Worm (Caenorhabditis elegans) whole organism, L1 larva: ENCODE data around the gene B0280.2.

Source experiments
- C34B4.2 ChIP-seq: sonication (generic microtip); optimal IDR thresholded peaks from 2 replicates; lab custom pipeline; 2017; ENCODE audit warnings: mild to moderate bottlenecking, missing genetic modification characterization, missing compliant biosample characterization
- F16B12.6 ChIP-seq: fragments of 150-350 bp; optimal IDR thresholded peaks from 2 replicates; lab custom pipeline; 2014; ENCODE audit warnings: missing biosample characterization, missing genetic modification characterization
- aha-1 ChIP-seq: fragments of 150-350 bp; optimal IDR thresholded peaks from 2 replicates; lab custom pipeline; 2014; ENCODE audit warnings: missing biosample characterization, missing genetic modification characterization
- alr-1 ChIP-seq: fragments of 200-800 bp; sonication (Bioruptor generic); optimal IDR thresholded peaks from 2 replicates; lab custom pipeline; 2018; ENCODE audit warnings: borderline replicate concordance, mild to moderate bottlenecking, missing genetic modification characterization, missing compliant biosample characterization
- ama-1 ChIP-seq: fragments of 150-350 bp; optimal IDR thresholded peaks from 2 replicates; lab custom pipeline; 2014
- ceh-8 ChIP-seq: fragments of 200-800 bp; sonication (Bioruptor generic); optimal IDR thresholded peaks from 2 replicates; lab custom pipeline; 2018; ENCODE audit warnings: mild to moderate bottlenecking, missing genetic modification characterization, moderate library complexity, missing compliant biosample characterization
- ceh-82 ChIP-seq, 3 experiments: fragments of 150-350 bp in 1 of 3; sonication (generic microtip) in 2 of 3; optimal IDR thresholded peaks; 2 replicates each; lab custom pipeline; 2014 to 2017; ENCODE audit warnings: missing biosample characterization in 3 of 3, missing genetic modification characterization in 3 of 3
- ceh-88 ChIP-seq: fragments of 200-800 bp; sonication (Bioruptor generic); IDR thresholded peaks from 2 replicates; pipeline ENCODE4 v1.3.6; 2022; ENCODE audit warnings: missing genetic modification characterization, missing compliant biosample characterization
- dpl-1 ChIP-seq, 3 experiments: fragments of 150-350 bp in 2 of 3; sonication (generic microtip) in 1 of 3; optimal IDR thresholded peaks; 2 replicates each; lab custom pipeline; 2014 to 2017; ENCODE audit warnings: missing biosample characterization in 3 of 3, missing genetic modification characterization in 3 of 3, missing genetic modification reagents in 3 of 3
- dsc-1 ChIP-seq: sonication (generic microtip); optimal IDR thresholded peaks from 2 replicates; lab custom pipeline; 2016; ENCODE audit warnings: mild to moderate bottlenecking, missing genetic modification characterization, missing compliant biosample characterization
- efl-1 ChIP-seq, 4 experiments: fragments of 150-350 bp; optimal IDR thresholded peaks in 3 of 4; peaks in 1 of 4; 1 replicate in 1 of 4; 2 replicates in 3 of 4; lab custom pipeline; 2014; ENCODE audit warnings: missing biosample characterization in 2 of 4, missing genetic modification characterization in 2 of 4, missing genetic modification reagents in 2 of 4
- efl-3 ChIP-seq: fragments of 200-800 bp; sonication (Bioruptor generic); optimal IDR thresholded peaks from 2 replicates; lab custom pipeline; 2018; ENCODE audit warnings: mild to moderate bottlenecking, missing genetic modification characterization, missing compliant biosample characterization
- egl-13 ChIP-seq: sonication (generic microtip); optimal IDR thresholded peaks from 2 replicates; lab custom pipeline; 2016; ENCODE audit warnings: missing genotype, missing genetic modification reagents, missing genetic modification characterization, missing compliant biosample characterization
- elt-2 ChIP-seq: sonication (generic microtip); optimal IDR thresholded peaks from 2 replicates; lab custom pipeline; 2016; ENCODE audit warnings: missing genetic modification characterization, mild to moderate bottlenecking, inconsistent platforms, missing compliant biosample characterization, missing genetic modification reagents
- elt-3 ChIP-seq, 6 experiments: fragments of 150-350 bp in 1 of 6; sonication (generic microtip); optimal IDR thresholded peaks; 2 replicates each; lab custom pipeline; 2017 to 2018; ENCODE audit warnings: missing biosample characterization in 6 of 6, missing genetic modification characterization in 6 of 6, inconsistent platforms in 1 of 6
- ets-5 ChIP-seq: fragments of 200-800 bp; sonication (Bioruptor generic); IDR thresholded peaks from 2 replicates; pipeline ENCODE4 v1.3.6; 2022; ENCODE audit warnings: missing genetic modification characterization, missing compliant biosample characterization
- fkh-10 ChIP-seq: sonication (generic microtip); optimal IDR thresholded peaks from 2 replicates; lab custom pipeline; 2017; ENCODE audit warnings: missing biosample characterization, missing genetic modification reagents, missing genetic modification characterization
- fkh-4 ChIP-seq: sonication (generic microtip); optimal IDR thresholded peaks from 2 replicates; lab custom pipeline; 2016; ENCODE audit warnings: missing compliant biosample characterization, missing genetic modification characterization, borderline replicate concordance
- fos-1 ChIP-seq: fragments of 150-350 bp; optimal IDR thresholded peaks from 2 replicates; lab custom pipeline; 2014; ENCODE audit warnings: missing biosample characterization, missing genetic modification characterization
- hlh-17 ChIP-seq: fragments of 200-800 bp; sonication (Bioruptor generic); optimal IDR thresholded peaks from 2 replicates; lab custom pipeline; 2018; ENCODE audit warnings: missing genetic modification characterization, mild to moderate bottlenecking, missing compliant biosample characterization, moderate library complexity, borderline replicate concordance
- hlh-4 ChIP-seq: sonication (generic microtip); optimal IDR thresholded peaks from 2 replicates; lab custom pipeline; 2016; ENCODE audit warnings: mild to moderate bottlenecking, missing genetic modification characterization, missing compliant biosample characterization
- hpl-2 ChIP-seq: fragments of 150-350 bp; optimal IDR thresholded peaks from 2 replicates; lab custom pipeline; 2014; ENCODE audit warnings: missing biosample characterization, missing genetic modification reagents, missing genetic modification characterization
- isw-1 ChIP-seq: fragments of 200-800 bp; sonication (Bioruptor generic); IDR thresholded peaks from 2 replicates; pipeline ENCODE4 v1.3.6; 2022; ENCODE audit warnings: missing genetic modification characterization, missing compliant biosample characterization
- jun-1 ChIP-seq: fragments of 150-350 bp; optimal IDR thresholded peaks from 2 replicates; lab custom pipeline; 2014; ENCODE audit warnings: missing biosample characterization, missing genetic modification reagents, missing genetic modification characterization
- lin-13 ChIP-seq: fragments of 150-350 bp; optimal IDR thresholded peaks from 2 replicates; lab custom pipeline; 2014; ENCODE audit warnings: missing biosample characterization, missing genetic modification reagents, missing genetic modification characterization
- lin-14 ChIP-seq: fragments of 200-800 bp; sonication (Bioruptor generic); optimal IDR thresholded peaks from 2 replicates; lab custom pipeline; 2018; ENCODE audit warnings: mild to moderate bottlenecking, missing genetic modification characterization, moderate library complexity, missing compliant biosample characterization
- lin-15B ChIP-seq: fragments of 150-350 bp; sonication (generic microtip); optimal IDR thresholded peaks from 3 replicates; lab custom pipeline; 2014; ENCODE audit warnings: missing biosample characterization, missing genetic modification characterization
- lir-3 ChIP-seq: sonication (generic microtip); optimal IDR thresholded peaks from 2 replicates; lab custom pipeline; 2016; ENCODE audit warnings: mild to moderate bottlenecking, missing genetic modification characterization, moderate library complexity, missing compliant biosample characterization; ENCODE audit not compliant: poor library complexity
- mab-9 ChIP-seq: fragments of 200-800 bp; sonication (Bioruptor generic); IDR thresholded peaks from 2 replicates; pipeline ENCODE4 v1.3.6; 2022; ENCODE audit warnings: missing genetic modification reagents, missing genetic modification characterization, missing compliant biosample characterization
- mef-2 ChIP-seq: fragments of 150-350 bp; optimal IDR thresholded peaks from 2 replicates; lab custom pipeline; 2014; ENCODE audit warnings: missing biosample characterization, missing genetic modification characterization
- mep-1 ChIP-seq: fragments of 150-350 bp; optimal IDR thresholded peaks from 2 replicates; lab custom pipeline; 2014; ENCODE audit warnings: missing biosample characterization, missing genetic modification characterization
- nhr-11 ChIP-seq: fragments of 150-350 bp; optimal IDR thresholded peaks from 2 replicates; lab custom pipeline; 2014; ENCODE audit warnings: missing biosample characterization, missing genetic modification characterization
- nhr-12 ChIP-seq: sonication (generic microtip); optimal IDR thresholded peaks from 2 replicates; lab custom pipeline; 2017; ENCODE audit warnings: missing biosample characterization, missing genetic modification characterization
- nhr-19 ChIP-seq: fragments of 200-800 bp; sonication (Bioruptor generic); conservative IDR thresholded peaks from 2 replicates; pipeline ENCODE4 v1.3.6; 2022; ENCODE audit warnings: missing genetic modification characterization, missing compliant biosample characterization
- nhr-20 ChIP-seq: sonication (generic microtip); optimal IDR thresholded peaks from 2 replicates; lab custom pipeline; 2016; ENCODE audit warnings: mild to moderate bottlenecking, missing genetic modification characterization, missing compliant biosample characterization
- nhr-28 ChIP-seq: fragments of 150-350 bp; optimal IDR thresholded peaks from 2 replicates; lab custom pipeline; 2014; ENCODE audit warnings: missing biosample characterization, missing genetic modification characterization
- nhr-76 ChIP-seq: sonication (generic microtip); optimal IDR thresholded peaks from 2 replicates; lab custom pipeline; 2017; ENCODE audit warnings: missing biosample characterization, missing genetic modification characterization
- nhr-77 ChIP-seq: fragments of 150-350 bp; optimal IDR thresholded peaks from 2 replicates; lab custom pipeline; 2014; ENCODE audit warnings: missing biosample characterization, missing genetic modification characterization
- nhr-84 ChIP-seq: sonication (generic microtip); optimal IDR thresholded peaks from 2 replicates; lab custom pipeline; 2017; ENCODE audit warnings: missing biosample characterization, missing genetic modification characterization
- nhr-90 ChIP-seq: sonication (generic microtip); optimal IDR thresholded peaks from 2 replicates; lab custom pipeline; 2016; ENCODE audit warnings: mild to moderate bottlenecking, missing genetic modification characterization, missing compliant biosample characterization; ENCODE audit not compliant: poor library complexity
- pqm-1 ChIP-seq: sonication (generic microtip); optimal IDR thresholded peaks from 3 replicates; lab custom pipeline; 2017; ENCODE audit warnings: missing biosample characterization, missing genetic modification characterization
- sox-4 ChIP-seq: sonication (generic microtip); optimal IDR thresholded peaks from 2 replicates; lab custom pipeline; 2016; ENCODE audit warnings: missing genetic modification characterization, missing compliant biosample characterization
- sptf-1 ChIP-seq: fragments of 150-350 bp; optimal IDR thresholded peaks from 2 replicates; lab custom pipeline; 2014; ENCODE audit warnings: missing biosample characterization, missing genetic modification characterization
- swsn-7 ChIP-seq: sonication (generic microtip); optimal IDR thresholded peaks from 2 replicates; lab custom pipeline; 2016; ENCODE audit warnings: missing genetic modification characterization, missing compliant biosample characterization
- tlp-1 ChIP-seq: fragments of 150-350 bp; optimal IDR thresholded peaks from 2 replicates; lab custom pipeline; 2014; ENCODE audit warnings: missing biosample characterization, missing genetic modification characterization
- unc-130 ChIP-seq: fragments of 150-350 bp; optimal IDR thresholded peaks from 2 replicates; lab custom pipeline; 2017; ENCODE audit warnings: missing biosample characterization, missing genetic modification characterization, inconsistent platforms
- unc-30 ChIP-seq: sonication (generic microtip); optimal IDR thresholded peaks from 2 replicates; lab custom pipeline; 2017; ENCODE audit warnings: missing biosample characterization, missing genetic modification characterization
- unc-62 ChIP-seq: fragments of 150-350 bp; optimal IDR thresholded peaks from 2 replicates; lab custom pipeline; 2014; ENCODE audit warnings: missing biosample characterization, missing genetic modification reagents, missing genetic modification characterization
- xbp-1 ChIP-seq: sonication (generic microtip); optimal IDR thresholded peaks from 2 replicates; lab custom pipeline; 2016; ENCODE audit warnings: missing genetic modification characterization, missing compliant biosample characterization
- zip-4 ChIP-seq: fragments of 200-800 bp; sonication (Bioruptor generic); optimal IDR thresholded peaks from 2 replicates; lab custom pipeline; 2018; ENCODE audit warnings: mild to moderate bottlenecking, missing genetic modification characterization, moderate library complexity, missing compliant biosample characterization

Gene B0280.2

DNA sequence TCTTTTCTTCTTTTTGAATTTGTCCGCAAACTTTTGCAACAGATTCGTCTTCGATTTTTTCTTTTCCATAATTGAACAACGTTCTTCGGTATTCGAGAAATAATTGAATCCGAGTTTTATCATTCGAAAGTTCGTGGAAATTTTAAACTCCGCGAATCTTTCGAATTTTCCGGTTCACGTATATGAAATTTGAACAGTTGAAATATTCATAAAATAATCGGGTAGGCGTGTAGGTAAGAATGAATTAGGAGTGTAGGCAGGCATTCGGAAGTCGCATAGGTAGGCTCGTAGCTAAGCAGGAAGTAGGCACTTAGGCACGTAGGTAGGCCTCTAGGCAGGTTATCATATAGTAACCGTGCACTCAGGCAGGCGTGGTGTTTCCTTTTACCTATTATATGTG lies 13.7 kb downstream of the B0280.2 start, which contains the start of gene B0280.11:
Gene B0280.11, minus strand, starts transcription at position 101 of the 400 bp plus-strand sequence.
- TF ChIP-seq dpl-1 (GFP tag; optimal IDR thresholded peaks at IDR 0.05; lab: Kevin White, UChicago) = no peak
- TF ChIP-seq efl-1 (optimal IDR thresholded peaks at IDR 0.05; lab: Kevin White, UChicago) = no peak
- peak in 1 of 2 experiments; percentile 39 for TF ChIP-seq efl-1 (GFP tag; optimal IDR thresholded peaks at IDR 0.05 in 1 of 2; lab: Kevin White, UChicago)

DNA sequence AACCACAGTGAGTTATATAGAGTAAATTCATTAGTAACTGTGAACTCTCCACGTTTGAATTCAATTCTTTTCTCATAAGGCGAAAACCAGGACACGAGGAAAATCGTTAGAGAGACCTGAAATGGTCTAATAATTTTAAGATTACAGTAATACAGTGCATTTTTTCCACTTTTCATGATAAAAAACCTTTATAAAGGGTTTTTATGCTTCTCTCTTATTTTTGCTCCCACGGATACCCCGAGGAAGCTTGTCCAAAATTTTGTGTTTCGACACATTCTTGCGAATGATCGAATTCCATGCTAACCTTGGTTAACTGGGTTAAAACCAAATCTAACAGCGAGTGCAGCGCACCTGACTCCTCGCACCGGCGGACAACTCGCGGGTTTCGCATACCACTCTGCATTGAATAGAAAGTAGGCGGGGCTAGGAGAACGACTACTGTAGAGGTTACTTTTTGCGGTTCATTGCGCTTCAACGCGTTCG lies 15.8 kb downstream of the B0280.2 start:
- TF ChIP-seq hlh-4 (tag; lab: Kevin White, UChicago) = no peak
- TF ChIP-seq ceh-82 (tag; optimal IDR thresholded peaks at IDR 0.05; lab: Kevin White, UChicago) = peak in 2 of 3 experiments; percentile 0 to 18
- TF ChIP-seq F16B12.6 (tag; lab: Kevin White, UChicago) = no peak
- TF ChIP-seq sptf-1 = no peak
- no peak for TF ChIP-seq nhr-11 (tag; lab: Kevin White, UChicago)
- TF ChIP-seq nhr-12 (tag; lab: Kevin White, UChicago) = no peak
- no peak for TF ChIP-seq C34B4.2 (tag; lab: Kevin White, UChicago)
- TF ChIP-seq mep-1 (tag; lab: Kevin White, UChicago) = no peak
- no peak for TF ChIP-seq mef-2
- no peak for TF ChIP-seq fkh-4 (tag; lab: Kevin White, UChicago)
- TF ChIP-seq isw-1 (GFP tag; lab: Robert Waterston, UW) = no peak
- TF ChIP-seq alr-1 (tag; lab: Kevin White, UChicago) = no peak
- TF ChIP-seq nhr-28 (tag; lab: Kevin White, UChicago) = no peak
- TF ChIP-seq ceh-8 = no peak
- no peak for TF ChIP-seq egl-13 (tag; lab: Kevin White, UChicago)
- no peak for TF ChIP-seq unc-62
- TF ChIP-seq nhr-76 (tag; lab: Kevin White, UChicago) = no peak
- TF ChIP-seq dpl-1 (GFP tag; optimal IDR thresholded peaks at IDR 0.05; lab: Kevin White, UChicago) = no peak
- TF ChIP-seq nhr-19 (GFP tag; lab: Robert Waterston, UW) = peak; percentile 79
- peak; percentile 43 for TF ChIP-seq ama-1 (lab: Kevin White, UChicago)
- TF ChIP-seq xbp-1 (tag; lab: Kevin White, UChicago) = peak; percentile 23
- peak; percentile 46 for TF ChIP-seq elt-2 (tag; lab: Kevin White, UChicago)
- no peak for TF ChIP-seq zip-4
- peak; percentile 83 for TF ChIP-seq nhr-90 (tag; lab: Kevin White, UChicago)
- no peak for TF ChIP-seq hpl-2 (GFP tag; lab: Kevin White, UChicago)
- TF ChIP-seq efl-3 = no peak
- no peak for TF ChIP-seq elt-3 (tag; optimal IDR thresholded peaks at IDR 0.05; lab: Kevin White, UChicago)
- TF ChIP-seq ceh-88 = peak; percentile 41; the same call in 1 of the 2 replicates
- TF ChIP-seq lin-15B (tag; lab: Kevin White, UChicago) = no peak
- no peak for TF ChIP-seq jun-1
- no peak for TF ChIP-seq mab-9
- no peak for TF ChIP-seq lin-13
- TF ChIP-seq tlp-1 (tag; lab: Kevin White, UChicago) = no peak
- TF ChIP-seq unc-130 (tag; lab: Kevin White, UChicago) = no peak
- TF ChIP-seq dsc-1 (tag; lab: Kevin White, UChicago) = no peak
- peak; percentile 44 for TF ChIP-seq lin-14 (GFP tag; lab: Kevin White, UChicago)
- peak; percentile 39 for TF ChIP-seq swsn-7 (tag; lab: Kevin White, UChicago)
- TF ChIP-seq ets-5 (GFP tag; lab: Robert Waterston, UW) = no peak
- TF ChIP-seq fkh-10 = no peak
- no peak for TF ChIP-seq nhr-77
- no peak for TF ChIP-seq nhr-84 (tag; lab: Kevin White, UChicago)
- TF ChIP-seq unc-30 (tag; lab: Kevin White, UChicago) = no peak
- no peak for TF ChIP-seq fos-1 (tag; lab: Kevin White, UChicago)
- no peak for TF ChIP-seq aha-1 (tag; lab: Kevin White, UChicago)
- TF ChIP-seq pqm-1 (tag; lab: Kevin White, UChicago) = no peak
- peak; percentile 57 for TF ChIP-seq nhr-20
- no peak for TF ChIP-seq lir-3 (tag; lab: Kevin White, UChicago)
- no peak for TF ChIP-seq sox-4
- no peak for TF ChIP-seq hlh-17 (GFP tag; lab: Kevin White, UChicago)
